Worm (Caenorhabditis elegans) whole organism, early embryonic: ENCODE results near the gene icap-1.
A peak's percentile ranks its signal among the peaks of the same experiment; 100 is the strongest.

ENCODE experiments used
- B0310.2 ChIP-seq: sonication (generic microtip); optimal IDR thresholded peaks from 2 replicates; lab custom pipeline; 2016; ENCODE audit warnings: mild to moderate bottlenecking, missing genetic modification characterization, missing compliant biosample characterization
- F13C5.2 ChIP-seq: sonication (generic microtip); optimal IDR thresholded peaks from 2 replicates; lab custom pipeline; 2017; ENCODE audit warnings: mild to moderate bottlenecking, missing genetic modification characterization, inconsistent platforms, missing compliant biosample characterization
- aly-1 ChIP-seq: sonication (generic microtip); optimal IDR thresholded peaks from 2 replicates; lab custom pipeline; 2016; ENCODE audit warnings: missing genetic modification characterization, missing compliant biosample characterization
- ama-1 ChIP-seq: fragments of 150-350 bp; optimal IDR thresholded peaks from 2 replicates; lab custom pipeline; 2014
- ceh-13 ChIP-seq: fragments of 200-800 bp; sonication (Bioruptor generic); optimal IDR thresholded peaks from 2 replicates; lab custom pipeline; 2018; ENCODE audit warnings: mild to moderate bottlenecking, missing genetic modification characterization, missing compliant biosample characterization
- ceh-36 ChIP-seq: sonication (generic microtip); optimal IDR thresholded peaks from 2 replicates; lab custom pipeline; 2016; ENCODE audit warnings: missing genetic modification characterization, inconsistent platforms, missing compliant biosample characterization
- ets-7 ChIP-seq: sonication (generic microtip); optimal IDR thresholded peaks from 2 replicates; lab custom pipeline; 2016; ENCODE audit warnings: missing genotype, missing genetic modification characterization, missing compliant biosample characterization
- flt-1 ChIP-seq: fragments of 200-800 bp; sonication (Bioruptor generic); IDR thresholded peaks from 2 replicates; pipeline ENCODE4 v1.3.6; 2022; ENCODE audit warnings: missing genetic modification characterization, missing compliant biosample characterization
- hmbx-1 ChIP-seq: sonication (generic microtip); optimal IDR thresholded peaks from 2 replicates; lab custom pipeline; 2016; ENCODE audit warnings: mild to moderate bottlenecking, missing genetic modification characterization, missing compliant biosample characterization
- hmg-4 ChIP-seq: fragments of 200-800 bp; sonication (Bioruptor generic); optimal IDR thresholded peaks from 2 replicates; lab custom pipeline; 2018; ENCODE audit warnings: mild to moderate bottlenecking, missing genetic modification characterization, missing compliant biosample characterization
- hnd-1 ChIP-seq: sonication (generic microtip); optimal IDR thresholded peaks from 2 replicates; lab custom pipeline; 2016; ENCODE audit warnings: missing genetic modification characterization, missing compliant biosample characterization
- pes-1 ChIP-seq: fragments of 200-800 bp; sonication (Bioruptor generic); IDR thresholded peaks from 2 replicates; pipeline ENCODE4 v1.3.6; 2022; ENCODE audit warnings: missing genetic modification reagents, missing genetic modification characterization, missing compliant biosample characterization
- scrt-1 ChIP-seq: fragments of 200-800 bp; sonication (Bioruptor generic); IDR thresholded peaks from 2 replicates; pipeline ENCODE4 v1.3.6; 2022; ENCODE audit warnings: missing genetic modification characterization, missing compliant biosample characterization
- sea-1 ChIP-seq: fragments of 200-800 bp; sonication (Bioruptor generic); conservative IDR thresholded peaks from 2 replicates; pipeline ENCODE4 v1.3.6; 2022; ENCODE audit warnings: missing genetic modification characterization, missing compliant biosample characterization
- tbx-11 ChIP-seq: fragments of 200-800 bp; sonication (Bioruptor generic); IDR thresholded peaks from 2 replicates; pipeline ENCODE4 v1.3.6; 2022; ENCODE audit warnings: missing genetic modification characterization, missing compliant biosample characterization
- tbx-37 ChIP-seq: fragments of 200-800 bp; sonication (Bioruptor generic); conservative IDR thresholded peaks from 2 replicates; pipeline ENCODE4 v1.3.6; 2022; ENCODE audit warnings: missing genetic modification reagents, missing genetic modification characterization, missing compliant biosample characterization
- tra-4 ChIP-seq: sonication (generic microtip); optimal IDR thresholded peaks from 2 replicates; lab custom pipeline; 2017; ENCODE audit warnings: missing genetic modification characterization, missing compliant biosample characterization

The icap-1 gene

DNA sequence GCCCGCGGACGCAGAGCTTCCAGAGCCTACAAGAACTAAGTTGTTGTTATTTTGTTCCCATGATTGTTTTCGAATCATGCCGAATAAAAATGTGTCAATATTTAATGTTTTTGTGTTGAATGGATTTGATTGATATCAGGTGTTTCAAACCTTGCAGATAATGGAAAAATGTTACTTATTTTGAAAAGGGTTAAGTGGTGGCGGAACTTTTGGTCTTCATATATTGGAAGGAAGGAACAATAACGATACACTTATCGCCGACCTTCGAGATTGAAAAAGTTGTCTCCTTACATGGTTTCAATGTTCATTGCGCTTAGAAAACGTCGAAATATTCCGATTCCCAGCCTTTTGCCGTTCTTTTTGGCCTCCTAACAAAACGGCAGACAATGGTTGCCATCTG, 8.1 kb downstream of the icap-1 start, which contains the start of gene gly-10:
Gene gly-10 (plus strand): TSS at position 387 of the 400 bp plus-strand sequence.
- TF ChIP-seq scrt-1 (no peak), hmg-4 (GFP tag; lab: Kevin White, UChicago) (no peak), B0310.2 (no peak), hmbx-1 (tag; lab: Kevin White, UChicago) (no peak), tbx-11 (GFP tag; lab: Robert Waterston, UW) (no peak), ceh-36 (no peak), ets-7 (tag; lab: Kevin White, UChicago) (no peak), F13C5.2 (no peak), aly-1 (tag; lab: Kevin White, UChicago) (no peak), sea-1 (GFP tag; lab: Robert Waterston, UW) (no peak), ceh-13 (GFP tag; lab: Kevin White, UChicago) (no peak), tra-4 (tag; lab: Kevin White, UChicago) (no peak), pes-1 (no peak), flt-1 (no peak), tbx-37 (GFP tag; lab: Robert Waterston, UW) (no peak), ama-1 (lab: Kevin White, UChicago) (no peak), hnd-1 (tag; lab: Kevin White, UChicago) (no peak)

DNA sequence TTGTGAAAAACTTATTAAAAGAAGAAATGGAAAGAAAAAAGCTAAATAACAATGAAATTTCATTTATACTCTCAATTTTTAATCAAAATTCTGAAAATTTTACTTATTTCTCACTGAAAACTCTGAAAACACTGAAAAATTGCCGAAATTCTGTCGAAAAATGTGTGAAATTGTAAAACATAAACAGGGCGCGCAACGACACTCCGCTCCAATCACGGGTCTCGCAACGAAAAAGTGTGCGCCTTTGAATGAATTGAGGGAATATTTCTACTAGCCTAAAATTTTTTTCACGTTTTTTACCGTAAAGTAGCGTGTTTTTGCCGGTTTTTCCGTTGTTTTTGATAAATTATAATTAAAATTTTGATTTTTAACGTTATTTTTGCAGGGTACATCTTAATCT, 9.3 kb downstream of the icap-1 start, which contains the start of gene rpl-18:
Gene rpl-18 (plus strand): TSS at position 386 of the 400 bp plus-strand sequence.
- TF ChIP-seq F13C5.2 (peak; percentile 22), tbx-37 (GFP tag; lab: Robert Waterston, UW) (no peak)

ce11 chrIV:13776745-13777144, 10.0 kb downstream of the icap-1 start:
- TF ChIP-seq hmbx-1 (tag; lab: Kevin White, UChicago) (no peak), flt-1 (no peak)

- TF ChIP-seq ets-7 (tag; lab: Kevin White, UChicago) (no peak), hmbx-1 (tag; lab: Kevin White, UChicago) (no peak), hnd-1 (tag; lab: Kevin White, UChicago) (no peak), ceh-36 (no peak), flt-1 (no peak), scrt-1 (no peak), aly-1 (tag; lab: Kevin White, UChicago) (no peak), sea-1 (GFP tag; lab: Robert Waterston, UW) (no peak), F13C5.2 (no peak), hmg-4 (GFP tag; lab: Kevin White, UChicago) (no peak), tra-4 (tag; lab: Kevin White, UChicago) (no peak), tbx-37 (GFP tag; lab: Robert Waterston, UW) (no peak)
These were observed 10.6 kb downstream of the icap-1 start, which contains the start of gene Y45F10D.16 for ce11 chrIV:13776115-13776514. TSS of gene Y45F10D.16 (plus strand) at chrIV:13776415.

DNA sequence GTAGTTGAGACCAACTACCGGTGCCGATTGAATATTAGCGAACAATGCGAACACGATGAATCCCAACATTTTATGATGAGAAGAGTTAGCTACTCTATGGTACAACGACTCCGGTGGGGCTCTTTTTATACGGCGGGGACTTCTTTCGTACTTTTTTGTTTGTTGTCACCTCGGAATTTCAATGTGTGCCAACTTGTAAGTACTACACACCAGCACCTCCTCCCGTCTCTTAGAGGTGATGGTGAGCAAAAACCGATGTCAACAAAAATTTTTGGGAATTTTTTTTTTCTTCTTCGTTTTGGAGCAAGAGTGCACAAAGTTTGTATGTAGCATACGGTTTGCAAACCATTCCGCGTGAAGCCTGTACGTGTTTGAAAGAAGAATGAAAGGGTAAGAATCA, 12.2 kb downstream of the icap-1 start, which contains the start of gene Y45F10D.2:
Gene Y45F10D.2 (minus strand): TSS at position 101 of the 400 bp plus-strand sequence.
- TF ChIP-seq hmbx-1 (tag; lab: Kevin White, UChicago) (no peak), hmg-4 (GFP tag; lab: Kevin White, UChicago) (no peak), hnd-1 (tag; lab: Kevin White, UChicago) (no peak), sea-1 (GFP tag; lab: Robert Waterston, UW) (no peak), tbx-11 (GFP tag; lab: Robert Waterston, UW) (no peak), B0310.2 (no peak), tbx-37 (GFP tag; lab: Robert Waterston, UW) (no peak), pes-1 (no peak), aly-1 (tag; lab: Kevin White, UChicago) (no peak)

DNA sequence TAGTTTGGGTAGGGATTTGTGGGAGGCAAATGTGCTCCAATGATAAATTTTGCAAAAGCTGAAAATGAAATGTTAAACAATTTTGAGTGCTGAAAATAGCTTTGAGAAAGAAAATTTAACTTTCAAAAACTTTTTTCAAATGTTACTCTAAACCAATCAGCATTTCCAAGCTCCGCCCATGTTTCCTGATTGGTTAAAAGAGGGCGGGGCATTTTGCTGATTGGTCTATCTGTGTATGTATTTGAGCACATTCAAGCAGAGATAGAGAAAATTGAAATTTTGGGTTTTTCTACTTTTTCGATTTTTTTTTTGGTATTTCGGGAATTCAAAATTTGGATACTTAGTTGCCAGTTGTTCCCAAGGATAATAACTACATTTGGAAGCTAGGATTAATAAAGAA, 22.1 kb downstream of the icap-1 start:
- TF ChIP-seq tra-4 (tag; lab: Kevin White, UChicago) (no peak), F13C5.2 (no peak), aly-1 (tag; lab: Kevin White, UChicago) (no peak), pes-1 (no peak), tbx-11 (GFP tag; lab: Robert Waterston, UW) (no peak), scrt-1 (no peak), sea-1 (GFP tag; lab: Robert Waterston, UW) (no peak), B0310.2 (no peak), flt-1 (no peak), hmg-4 (GFP tag; lab: Kevin White, UChicago) (no peak), ceh-36 (no peak), ceh-13 (GFP tag; lab: Kevin White, UChicago) (no peak), ets-7 (tag; lab: Kevin White, UChicago) (no peak), hmbx-1 (tag; lab: Kevin White, UChicago) (no peak), ama-1 (lab: Kevin White, UChicago) (no peak), hnd-1 (tag; lab: Kevin White, UChicago) (no peak), tbx-37 (GFP tag; lab: Robert Waterston, UW) (no peak)

DNA sequence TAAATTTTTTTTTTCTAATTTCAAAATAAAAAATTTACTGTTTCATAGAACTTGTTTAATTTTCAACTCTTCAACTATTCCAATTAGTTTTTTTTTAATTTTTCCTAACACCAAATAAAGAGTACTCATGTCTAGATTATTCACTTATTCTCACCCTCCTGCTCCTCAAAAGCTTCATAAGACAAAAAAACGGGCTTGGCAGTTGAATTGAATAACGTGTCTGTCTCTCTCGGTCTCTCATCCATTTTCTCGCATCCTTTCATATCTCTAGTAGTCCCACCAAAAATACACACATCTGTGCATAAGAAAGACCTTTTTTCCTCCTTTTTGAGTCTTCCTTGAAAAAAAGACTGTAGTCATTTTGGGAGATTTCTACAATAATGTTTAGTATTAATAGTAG, 23.3 kb downstream of the icap-1 start:
- TF ChIP-seq hmg-4 (GFP tag; lab: Kevin White, UChicago) (no peak), flt-1 (no peak)

- TF ChIP-seq B0310.2 (no peak), ets-7 (tag; lab: Kevin White, UChicago) (no peak)
These were observed 31.1 kb downstream of the icap-1 start for ce11 chrIV:13755619-13756018.

DNA sequence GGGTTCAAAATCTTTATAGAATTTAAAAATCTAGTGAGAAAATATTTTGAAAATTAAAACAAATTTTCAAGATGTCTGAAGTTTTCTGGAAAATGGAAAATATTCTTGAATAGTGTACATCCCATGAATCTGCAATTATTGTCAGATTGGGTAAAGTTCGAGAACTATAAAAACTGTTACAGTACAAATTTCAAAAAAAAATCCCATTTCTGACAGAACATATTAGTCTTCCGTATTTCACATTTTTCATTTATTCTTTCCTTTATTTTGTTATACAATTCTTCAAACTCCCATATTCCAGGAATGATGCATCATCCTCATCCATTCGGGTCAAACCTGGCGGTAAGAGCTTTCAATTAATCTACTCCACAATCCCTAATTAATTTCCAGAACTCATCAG, 36.7 kb downstream of the icap-1 start, which contains the start of gene sorb-1:
Gene sorb-1 (plus strand): TSS at position 301 of the 400 bp plus-strand sequence.
- TF ChIP-seq hnd-1 (tag; lab: Kevin White, UChicago) = no peak
- no peak for TF ChIP-seq B0310.2
- no peak for TF ChIP-seq flt-1
